Fruit fly (Drosophila melanogaster): ENCODE measurements around the gene CG6729.

dm6 chr2L:10749607-10750467 lies 6.1 kb upstream of the CG6729 start:
- TF ChIP-seq Myc (optimal IDR thresholded peaks at IDR 0.05), result no peak
- TF ChIP-seq psq (optimal IDR thresholded peaks at IDR 0.05), result no peak

All from Kc167 (cell line).